Worm (Caenorhabditis elegans): ENCODE measurements around the gene C27F2.4.
"Not testable (repeated sequence)": the region's sequence is repeated elsewhere in the genome, so short reads cannot be mapped to it uniquely, and the experiment has no call there.

The C27F2.4 gene

DNA sequence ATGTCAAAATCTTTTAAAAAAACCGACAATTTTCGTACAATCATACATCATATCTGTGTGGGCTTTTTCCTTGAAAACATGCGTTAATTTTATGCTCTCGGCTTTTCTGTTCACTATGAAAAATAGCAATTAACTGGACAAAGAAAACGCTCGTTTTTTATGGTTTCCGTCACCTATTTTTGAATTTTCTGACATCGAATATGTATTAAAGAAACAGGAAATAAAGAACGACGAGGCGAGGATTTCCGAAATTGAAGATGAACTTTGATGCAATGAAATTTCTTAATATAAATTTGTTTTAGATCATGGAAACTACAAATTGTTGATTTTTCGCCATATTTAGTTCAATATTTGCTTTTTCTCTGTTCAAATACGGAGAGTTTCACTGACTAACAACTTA lies 23.9 kb upstream of the C27F2.4 start:
- TF ChIP-seq snpc-4 (tag; optimal IDR thresholded peaks at IDR 0.05) (no peak), tbx-8 (GFP tag; optimal IDR thresholded peaks at IDR 0.05) (no peak), ceh-43 (GFP tag; optimal IDR thresholded peaks at IDR 0.05) (no peak), drap-1 (GFP tag; optimal IDR thresholded peaks at IDR 0.05) (no peak), zip-8 (tag; optimal IDR thresholded peaks at IDR 0.05) (no peak)

- TF ChIP-seq cnd-1, sptf-1, ceh-39 (tag; optimal IDR thresholded peaks at IDR 0.05): not testable (repeated sequence)
Observed at ce11 chrIII:4980367-4980766, 20.3 kb upstream of the C27F2.4 start, which contains the start of gene C27F2.6. TSS of gene C27F2.6 (minus strand) at chrIII:4980467.

- TF ChIP-seq unc-62 (GFP tag; optimal IDR thresholded peaks at IDR 0.05) (no peak), ces-1 (GFP tag; optimal IDR thresholded peaks at IDR 0.05) (peak; percentile 37)
Observed at ce11 chrIII:4968146-4968545, 8.0 kb upstream of the C27F2.4 start.

ce11 chrIII:4967236-4967635 lies 7.1 kb upstream of the C27F2.4 start:
- TF ChIP-seq hlh-1 (tag; optimal IDR thresholded peaks at IDR 0.05) (no peak), ces-1 (GFP tag; optimal IDR thresholded peaks at IDR 0.05) (peak; percentile 95), cnd-1 (tag; optimal IDR thresholded peaks at IDR 0.05) (no peak)

ce11 chrIII:4965271-4965670 lies 5.2 kb upstream of the C27F2.4 start, which contains the start of gene nca-2:
TSS of gene nca-2 (plus strand) at chrIII:4965571.
- TF ChIP-seq unc-62 (GFP tag; optimal IDR thresholded peaks at IDR 0.05) (no peak), sem-2 (GFP tag; optimal IDR thresholded peaks at IDR 0.05) (no peak), ztf-11 (tag; optimal IDR thresholded peaks at IDR 0.05) (no peak), nhr-2 (tag; optimal IDR thresholded peaks at IDR 0.05) (no peak), bed-3 (GFP tag; optimal IDR thresholded peaks at IDR 0.05) (no peak), lin-13 (tag; optimal IDR thresholded peaks at IDR 0.05) (no peak), elt-3 (tag; optimal IDR thresholded peaks at IDR 0.05) (no peak), unc-39 (tag; optimal IDR thresholded peaks at IDR 0.05) (no peak), ceh-83 (GFP tag; optimal IDR thresholded peaks at IDR 0.05) (no peak), ham-2 (GFP tag; optimal IDR thresholded peaks at IDR 0.05) (no peak), nhr-12 (tag; optimal IDR thresholded peaks at IDR 0.05) (no peak), tbx-8 (GFP tag; optimal IDR thresholded peaks at IDR 0.05) (no peak), nhr-237 (tag; optimal IDR thresholded peaks at IDR 0.05) (no peak), ceh-43 (GFP tag; optimal IDR thresholded peaks at IDR 0.05) (no peak), mep-1 (tag; optimal IDR thresholded peaks at IDR 0.05) (no peak), unc-120 (tag; optimal IDR thresholded peaks at IDR 0.05; ENCODE audit: poor library complexity, severe bottlenecking) (no peak), blmp-1 (tag; optimal IDR thresholded peaks at IDR 0.05) (no peak), hlh-1 (tag; optimal IDR thresholded peaks at IDR 0.05) (no peak), drap-1 (GFP tag; optimal IDR thresholded peaks at IDR 0.05) (no peak)

DNA sequence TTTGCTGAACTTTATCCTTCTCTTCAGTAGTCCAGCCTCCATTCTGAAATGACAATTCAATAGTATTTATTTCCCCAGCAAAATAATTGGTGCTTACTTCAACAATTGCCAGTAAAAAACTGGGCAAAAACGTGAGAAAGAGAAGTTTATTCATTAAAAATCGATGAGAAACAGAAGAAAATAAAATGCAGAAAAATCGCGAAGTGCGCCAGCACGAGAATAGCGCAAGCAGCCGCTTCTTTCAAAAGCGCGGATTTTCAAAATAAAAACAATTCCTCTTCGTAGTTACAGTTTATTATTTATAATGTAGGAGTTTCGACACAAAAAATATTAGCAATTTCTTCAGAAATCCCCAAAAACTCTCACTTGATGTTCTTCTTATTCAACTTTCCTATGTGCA lies 2.8 kb upstream of the C27F2.4 start, which contains the start of gene C27F2.9:
TSS of gene C27F2.9 (minus strand) at position 159 of the 400 bp plus-strand sequence.
- no peak for TF ChIP-seq sem-2 (GFP tag; optimal IDR thresholded peaks at IDR 0.05)
- TF ChIP-seq snpc-4 (tag; optimal IDR thresholded peaks at IDR 0.05) = no peak
- TF ChIP-seq nhr-28 (tag; optimal IDR thresholded peaks at IDR 0.05) = no peak
- TF ChIP-seq unc-39 (tag; optimal IDR thresholded peaks at IDR 0.05) = no peak
- TF ChIP-seq nhr-76 (tag; optimal IDR thresholded peaks at IDR 0.05) = no peak
- no peak for TF ChIP-seq nhr-12 (tag; optimal IDR thresholded peaks at IDR 0.05)
- TF ChIP-seq ceh-39 (tag; optimal IDR thresholded peaks at IDR 0.05) = peak; percentile 62
- peak; percentile 52 for TF ChIP-seq M03D4.4 (tag; optimal IDR thresholded peaks at IDR 0.05)
- no peak for TF ChIP-seq flh-1 (GFP tag; optimal IDR thresholded peaks at IDR 0.05)
- TF ChIP-seq lin-32 (GFP tag; optimal IDR thresholded peaks at IDR 0.05) = no peak
- TF ChIP-seq hlh-1 (tag; optimal IDR thresholded peaks at IDR 0.05) = peak; percentile 3
- TF ChIP-seq ztf-11 (tag; optimal IDR thresholded peaks at IDR 0.05) = no peak
- TF ChIP-seq drap-1 (GFP tag; optimal IDR thresholded peaks at IDR 0.05) = peak; percentile 25
- no peak for TF ChIP-seq ham-2 (GFP tag; optimal IDR thresholded peaks at IDR 0.05)
- TF ChIP-seq nhr-2 (tag; optimal IDR thresholded peaks at IDR 0.05) = peak; percentile 16
- TF ChIP-seq ces-1 (GFP tag; optimal IDR thresholded peaks at IDR 0.05) = peak; percentile 73
- no peak for TF ChIP-seq pha-4 (tag; optimal IDR thresholded peaks at IDR 0.05)
- peak; percentile 80 for TF ChIP-seq lsy-2 (tag; optimal IDR thresholded peaks at IDR 0.05)
- TF ChIP-seq ceh-83 (GFP tag; optimal IDR thresholded peaks at IDR 0.05) = peak; percentile 63
- TF ChIP-seq unc-62 (GFP tag; optimal IDR thresholded peaks at IDR 0.05) = no peak
- TF ChIP-seq ceh-43 (GFP tag; optimal IDR thresholded peaks at IDR 0.05) = peak; percentile 22
- peak; percentile 76 for TF ChIP-seq sptf-1 (tag; optimal IDR thresholded peaks at IDR 0.05)
- peak; percentile 73 for TF ChIP-seq nhr-237 (tag; optimal IDR thresholded peaks at IDR 0.05)
- no peak for TF ChIP-seq tbx-8 (GFP tag; optimal IDR thresholded peaks at IDR 0.05)
- TF ChIP-seq elt-1 (tag; optimal IDR thresholded peaks at IDR 0.05; ENCODE audit: borderline replicate concordance, insufficient read depth) = no peak
- peak; percentile 24 for TF ChIP-seq mls-2 (tag; optimal IDR thresholded peaks at IDR 0.05)
- peak; percentile 88 for TF ChIP-seq mep-1 (tag; optimal IDR thresholded peaks at IDR 0.05)
- TF ChIP-seq elt-3 (tag; optimal IDR thresholded peaks at IDR 0.05) = no peak
- TF ChIP-seq blmp-1 (tag; optimal IDR thresholded peaks at IDR 0.05) = no peak
- TF ChIP-seq mab-5 (tag; optimal IDR thresholded peaks at IDR 0.05) = no peak
- peak; percentile 12 for TF ChIP-seq cnd-1 (tag; optimal IDR thresholded peaks at IDR 0.05)
- peak; percentile 71 for TF ChIP-seq lin-13 (tag; optimal IDR thresholded peaks at IDR 0.05)
- no peak for TF ChIP-seq bed-3 (GFP tag; optimal IDR thresholded peaks at IDR 0.05)
- no peak for TF ChIP-seq zip-8 (tag; optimal IDR thresholded peaks at IDR 0.05)
- peak; percentile 1 for TF ChIP-seq unc-120 (tag; optimal IDR thresholded peaks at IDR 0.05; ENCODE audit: poor library complexity, severe bottlenecking)
